Worm (Caenorhabditis elegans): Measurements from ENCODE around the gene T22E5.1.

The T22E5.1 gene

ce11 chrX:6462995-6463462, 50.4 kb downstream of the T22E5.1 start, which contains the start of gene C15B12.2:
Gene C15B12.2, plus strand, starts transcription at chrX:6463412.
- TF ChIP-seq aly-1 (tag; optimal IDR thresholded peaks at IDR 0.05) (no peak), F13C5.2 (tag; optimal IDR thresholded peaks at IDR 0.05) (no peak), sea-1 (GFP tag; conservative IDR thresholded peaks at IDR 0.05) (no peak), tbx-11 (GFP tag; IDR thresholded peaks at IDR 0.05) (no peak), scrt-1 (GFP tag; IDR thresholded peaks at IDR 0.05) (no peak), flt-1 (GFP tag; IDR thresholded peaks at IDR 0.05) (no peak), ceh-36 (tag; optimal IDR thresholded peaks at IDR 0.05) (no peak), pes-1 (GFP tag; IDR thresholded peaks at IDR 0.05) (no peak), hmg-4 (GFP tag; optimal IDR thresholded peaks at IDR 0.05) (no peak), hmbx-1 (tag; optimal IDR thresholded peaks at IDR 0.05) (no peak), hnd-1 (tag; optimal IDR thresholded peaks at IDR 0.05) (no peak), B0310.2 (tag; optimal IDR thresholded peaks at IDR 0.05) (no peak), ceh-13 (GFP tag; optimal IDR thresholded peaks at IDR 0.05) (no peak), ama-1 (optimal IDR thresholded peaks at IDR 0.05) (no peak), ets-7 (tag; optimal IDR thresholded peaks at IDR 0.05) (no peak), tra-4 (tag; optimal IDR thresholded peaks at IDR 0.05) (no peak), tbx-37 (GFP tag; conservative IDR thresholded peaks at IDR 0.05) (no peak)

Data from whole organism, early embryonic.